Worm (Caenorhabditis elegans) whole organism, young adult: ENCODE measurements around the gene epn-1.

Source experiments
- F57A8.1 ChIP-seq: fragments of 200-800 bp; sonication (Bioruptor generic); optimal IDR thresholded peaks from 2 replicates; lab custom pipeline; 2018; ENCODE audit warnings: mild to moderate bottlenecking, missing genetic modification characterization, moderate library complexity, missing compliant biosample characterization
- ama-1 ChIP-seq, 3 experiments: fragments of 150-350 bp in 1 of 3; sonication (generic microtip) in 2 of 3; optimal IDR thresholded peaks; 2 replicates each; lab custom pipeline; 2014 to 2018; ENCODE audit warnings: missing biosample characterization in 2 of 3, missing genetic modification characterization in 2 of 3, missing genetic modification reagents in 2 of 3
- ceh-27 ChIP-seq: fragments of 200-800 bp; sonication (Bioruptor generic); optimal IDR thresholded peaks from 2 replicates; lab custom pipeline; 2018; ENCODE audit warnings: mild to moderate bottlenecking, missing genetic modification characterization, moderate library complexity, missing compliant biosample characterization
- fkh-3 ChIP-seq: sonication (generic microtip); optimal IDR thresholded peaks from 2 replicates; lab custom pipeline; 2016; ENCODE audit warnings: mild to moderate bottlenecking, missing genetic modification characterization, missing compliant biosample characterization
- nhr-80 ChIP-seq: sonication (generic microtip); optimal IDR thresholded peaks from 2 replicates; lab custom pipeline; 2016; ENCODE audit warnings: missing genetic modification characterization, missing compliant biosample characterization
- snpc-1.1 ChIP-seq: sonication (generic microtip); optimal IDR thresholded peaks from 2 replicates; lab custom pipeline; 2017; ENCODE audit warnings: missing genetic modification characterization, mild to moderate bottlenecking, missing compliant biosample characterization, antibody characterized with exemption, moderate library complexity, missing genotype, missing genetic modification reagents; ENCODE audit not compliant: insufficient read depth
- tbp1 ChIP-seq: fragments of 200-800 bp; sonication (Bioruptor generic); optimal IDR thresholded peaks from 2 replicates; lab custom pipeline; 2018; ENCODE audit warnings: mild to moderate bottlenecking, missing genetic modification characterization, missing compliant biosample characterization
- unc-62 ChIP-seq: fragments of 150-350 bp; optimal IDR thresholded peaks from 2 replicates; lab custom pipeline; 2014; ENCODE audit warnings: missing biosample characterization, missing genetic modification reagents, missing genetic modification characterization
- ztf-25 ChIP-seq: fragments of 200-800 bp; sonication (Bioruptor generic); IDR thresholded peaks from 2 replicates; pipeline ENCODE4 v1.3.6; 2022; ENCODE audit warnings: missing genetic modification reagents, missing genetic modification characterization, missing compliant biosample characterization

ce11 chrX:14865744-14866143, 47.4 kb upstream of the epn-1 start, which contains the start of gene C27C12.3:
- TF ChIP-seq ztf-25 (GFP tag; lab: Robert Waterston, UW): no peak
- TF ChIP-seq unc-62: no peak
- TF ChIP-seq F57A8.1 (GFP tag; lab: Kevin White, UChicago): no peak
- no peak for TF ChIP-seq nhr-80 (tag; lab: Kevin White, UChicago)
- no peak for TF ChIP-seq ceh-27 (GFP tag; lab: Kevin White, UChicago)
- no peak for TF ChIP-seq tbp1 (GFP tag; lab: Kevin White, UChicago)
- no peak for TF ChIP-seq ama-1 (optimal IDR thresholded peaks at IDR 0.05; lab: Kevin White, UChicago)
- no peak for TF ChIP-seq ama-1 (GFP tag; optimal IDR thresholded peaks at IDR 0.05; lab: Kevin White, UChicago)
- TF ChIP-seq fkh-3 (tag; lab: Kevin White, UChicago): no peak
- TF ChIP-seq snpc-1.1: no peak
